Worm (Caenorhabditis elegans) whole organism, L4 larva: ENCODE results near the gene C24D10.49.

Source experiments
- F49E8.2 ChIP-seq: sonication (generic microtip); optimal IDR thresholded peaks from 2 replicates; lab custom pipeline; 2016; ENCODE audit warnings: missing compliant biosample characterization, mild to moderate bottlenecking, missing genetic modification characterization, borderline replicate concordance
- ZK546.5 ChIP-seq, 2 experiments: sonication (generic microtip); optimal IDR thresholded peaks; 2 replicates each; lab custom pipeline; 2017; ENCODE audit warnings: missing biosample characterization in 2 of 2, missing genetic modification characterization in 2 of 2
- ces-1 ChIP-seq: fragments of 150-350 bp; sonication (generic microtip); optimal IDR thresholded peaks from 4 replicates; lab custom pipeline; 2014; ENCODE audit warnings: missing biosample characterization, missing genetic modification reagents, missing genetic modification characterization
- nhr-76 ChIP-seq: fragments of 150-350 bp; optimal IDR thresholded peaks from 2 replicates; lab custom pipeline; 2014; ENCODE audit warnings: missing biosample characterization, missing genetic modification characterization
- pha-4 ChIP-seq, 2 experiments: fragments of 150-350 bp in 1 of 2; fragments of 200-800 bp in 1 of 2; sonication (Bioruptor generic) in 1 of 2; IDR thresholded peaks in 1 of 2; optimal IDR thresholded peaks in 1 of 2; 2 replicates each; pipeline versions ENCODE4 v1.3.6 to Lab custom; 2014 to 2022; ENCODE audit warnings: missing genetic modification characterization in 2 of 2, missing genetic modification reagents in 2 of 2, missing biosample characterization in 1 of 2, missing compliant biosample characterization in 1 of 2

DNA sequence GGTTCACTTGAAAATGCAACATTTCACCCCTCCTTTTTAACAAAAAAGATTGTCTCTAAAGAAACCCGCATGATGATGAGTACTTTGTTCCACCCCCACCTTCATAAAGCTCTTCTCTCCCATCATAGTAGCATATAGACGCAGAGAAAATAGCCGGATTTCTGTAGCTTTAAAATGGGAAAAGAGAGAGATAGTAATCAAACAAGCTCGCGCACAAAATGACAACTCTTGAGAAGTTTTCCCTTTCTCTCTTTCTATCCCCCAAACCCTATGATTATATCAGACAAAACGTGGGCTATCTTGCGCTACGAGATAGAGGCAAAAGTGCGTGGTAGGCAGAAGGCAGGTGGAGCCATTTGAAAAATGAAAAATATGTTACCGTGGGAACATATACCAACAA, 45.4 kb upstream of the C24D10.49 start:
- TF ChIP-seq F49E8.2 (no peak), nhr-76 (tag; lab: Kevin White, UChicago) (no peak), pha-4 (GFP tag; IDR thresholded peaks at IDR 0.05; lab: Robert Waterston, UW) (no peak), pha-4 (tag; optimal IDR thresholded peaks at IDR 0.05; lab: Kevin White, UChicago) (no peak), ZK546.5 (tag; optimal IDR thresholded peaks at IDR 0.05; lab: Kevin White, UChicago) (no peak), ces-1 (no peak)
